Fruit fly (Drosophila melanogaster) whole organism: Measurements from ENCODE around the gene toe.

Source experiments
- CG8478 ChIP-seq: fragments of >200 bp; optimal IDR thresholded peaks from 2 replicates; lab custom pipeline; 2018; ENCODE audit warnings: inconsistent platforms
- Dll ChIP-seq: fragments of >200 bp; optimal IDR thresholded peaks from 2 replicates; lab custom pipeline; 2017
- EcR ChIP-seq, 2 experiments: fragments of >200 bp; optimal IDR thresholded peaks; 2 replicates each; lab custom pipeline; 2017; ENCODE audit warnings: missing biosample characterization in 2 of 2, missing genetic modification characterization in 2 of 2, missing genetic modification reagents in 2 of 2
- pan ChIP-seq: fragments of >200 bp; optimal IDR thresholded peaks from 2 replicates; lab custom pipeline; 2017
- psq ChIP-seq: fragments of >200 bp; optimal IDR thresholded peaks from 2 replicates; lab custom pipeline; 2017

DNA sequence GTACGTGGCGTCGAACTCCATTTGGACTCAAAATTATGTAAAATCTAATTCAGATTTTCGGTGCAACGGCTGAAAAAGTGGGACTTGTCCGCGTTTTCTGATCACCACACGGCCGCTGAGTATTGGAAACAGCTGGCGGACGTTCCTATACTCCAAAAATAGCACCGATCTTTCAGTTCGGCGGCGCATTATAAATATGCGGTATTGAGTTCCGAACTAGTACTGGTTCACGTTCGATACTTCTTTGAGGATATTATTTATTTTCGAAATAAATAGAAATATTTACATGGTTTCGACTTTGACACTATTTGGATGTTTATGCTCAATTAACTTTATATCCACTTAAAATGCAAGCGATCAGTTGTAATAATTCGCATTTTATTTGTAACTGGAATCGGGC lies 30.7 kb downstream of the toe start, which contains the start of gene Smyd4-2:
- TF ChIP-seq Dll (lab: Kevin White, UChicago) (no peak), CG8478 (no peak), psq (lab: Kevin White, UChicago) (no peak), EcR (GFP tag; optimal IDR thresholded peaks at IDR 0.05; lab: Kevin White, UChicago) (no peak), pan (lab: Kevin White, UChicago) (no peak)
